Fruit fly (Drosophila melanogaster) whole organism, embryonic: ENCODE results near the gene vkg.

Source experiments
- CG10565 ChIP-seq: fragments of 200-800 bp; sonication (Bioruptor generic); optimal IDR thresholded peaks from 3 replicates; lab custom pipeline; 2016; ENCODE audit warnings: missing biosample characterization, mild to moderate bottlenecking, missing genetic modification characterization
- CG11723 ChIP-seq: fragments of 200-800 bp; sonication (Bioruptor generic); optimal IDR thresholded peaks from 2 replicates; lab custom pipeline; 2017; ENCODE audit warnings: missing biosample characterization, mild to moderate bottlenecking, missing genetic modification characterization
- CG6813 ChIP-seq: fragments of 200-800 bp; sonication (Bioruptor generic); optimal IDR thresholded peaks from 2 replicates; lab custom pipeline; 2017; ENCODE audit warnings: missing biosample characterization, missing genetic modification characterization, mild to moderate bottlenecking, moderate library complexity, missing genetic modification reagents
- CG6854 ChIP-seq: fragments of 200-800 bp; sonication (Bioruptor generic); optimal IDR thresholded peaks from 3 replicates; lab custom pipeline; 2017; ENCODE audit warnings: missing biosample characterization, mild to moderate bottlenecking, missing genetic modification characterization
- Hey ChIP-seq: fragments of 200-800 bp; sonication (Bioruptor generic); optimal IDR thresholded peaks from 3 replicates; lab custom pipeline; 2018; ENCODE audit warnings: missing biosample characterization, mild to moderate bottlenecking, missing genetic modification characterization
- NFAT ChIP-seq: fragments of 200-800 bp; sonication (Bioruptor generic); IDR thresholded peaks from 2 replicates; pipeline ENCODE4 v1.3.6; 2022; ENCODE audit warnings: missing biosample characterization, missing genetic modification characterization
- Tbp ChIP-seq: fragments of >200 bp; optimal IDR thresholded peaks from 2 replicates; lab custom pipeline; 2018; ENCODE audit warnings: missing biosample characterization, missing genetic modification characterization
- nau ChIP-seq: fragments of 200-800 bp; sonication (Bioruptor generic); optimal IDR thresholded peaks from 3 replicates; lab custom pipeline; 2017; ENCODE audit warnings: missing biosample characterization, mild to moderate bottlenecking, missing genetic modification characterization, missing genetic modification reagents
- pum ChIP-seq: fragments of 200-800 bp; sonication (Bioruptor generic); optimal IDR thresholded peaks from 2 replicates; lab custom pipeline; 2016; ENCODE audit warnings: missing biosample characterization, missing genetic modification characterization

DNA sequence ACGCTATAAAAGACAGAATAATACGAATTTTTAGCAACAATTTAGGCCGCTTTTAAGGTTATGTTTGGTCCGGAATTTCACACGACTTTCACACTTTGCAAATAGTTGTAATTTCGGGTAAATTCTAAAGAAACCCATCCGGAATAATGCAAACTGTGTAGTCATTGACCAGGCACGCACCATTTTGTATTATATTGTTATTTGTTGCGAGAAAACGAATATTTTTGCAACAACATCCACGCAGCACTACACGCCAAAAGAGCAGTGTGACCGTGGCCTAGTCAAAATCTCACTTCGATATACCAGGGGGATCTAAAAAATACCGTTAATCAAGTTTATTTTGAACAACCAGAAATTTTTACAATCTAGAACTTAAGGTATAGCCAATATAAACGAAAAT lies 60.5 kb downstream of the vkg start, which contains the start of gene eIF3i:
- TF ChIP-seq Hey (tag; lab: Kevin White, UChicago) = no peak
- TF ChIP-seq nau = no peak
- no peak for TF ChIP-seq CG6813 (GFP tag; lab: Kevin White, UChicago)
- no peak for TF ChIP-seq NFAT
- TF ChIP-seq CG10565 (GFP tag; lab: Kevin White, UChicago) = no peak
- TF ChIP-seq CG6854 = no peak
- no peak for TF ChIP-seq Tbp (GFP tag; lab: Kevin White, UChicago)
- no peak for TF ChIP-seq pum (GFP tag; lab: Kevin White, UChicago)
- no peak for TF ChIP-seq CG11723
